Worm (Caenorhabditis elegans) whole organism, L4/young adult: ENCODE measurements around the gene Y64G10A.1.

ENCODE experiments used
- W03F9.2 ChIP-seq: fragments of 150-350 bp; optimal IDR thresholded peaks from 2 replicates; lab custom pipeline; 2014; ENCODE audit warnings: missing biosample characterization, missing genetic modification characterization
- dao-5 ChIP-seq: sonication (generic microtip); optimal IDR thresholded peaks from 2 replicates; lab custom pipeline; 2016; ENCODE audit warnings: missing genotype, missing genetic modification characterization, moderate library complexity, missing compliant biosample characterization
- him-1 ChIP-seq: sonication (generic microtip); optimal IDR thresholded peaks from 2 replicates; lab custom pipeline; 2016; ENCODE audit warnings: missing genotype, missing genetic modification reagents, missing genetic modification characterization, missing compliant biosample characterization

- TF ChIP-seq him-1 (tag; lab: Kevin White, UChicago) = no peak
- no peak for TF ChIP-seq dao-5
- TF ChIP-seq W03F9.2 (tag; lab: Kevin White, UChicago) = no peak
Observed at ce11 chrIV:14255605-14256004, 16.7 kb upstream of the Y64G10A.1 start.
